Worm (Caenorhabditis elegans) whole organism, L2 larva: Measurements from ENCODE around the gene Y54F10BM.6.

Experiments used
- C34F6.9 ChIP-seq: fragments of 150-350 bp; optimal IDR thresholded peaks from 2 replicates; lab custom pipeline; 2014; ENCODE audit warnings: missing biosample characterization, missing genetic modification characterization
- F13H6.1 ChIP-seq: sonication (generic microtip); optimal IDR thresholded peaks from 2 replicates; lab custom pipeline; 2016; ENCODE audit warnings: missing genetic modification characterization, missing compliant biosample characterization
- ZK546.5 ChIP-seq: sonication (generic microtip); optimal IDR thresholded peaks from 2 replicates; lab custom pipeline; 2017; ENCODE audit warnings: missing biosample characterization, missing genetic modification characterization
- alr-1 ChIP-seq: fragments of 150-350 bp; optimal IDR thresholded peaks from 2 replicates; lab custom pipeline; 2014; ENCODE audit warnings: missing biosample characterization, missing genetic modification characterization
- aly-2 ChIP-seq: fragments of 150-350 bp; optimal IDR thresholded peaks from 2 replicates; lab custom pipeline; 2014; ENCODE audit warnings: missing biosample characterization, missing genetic modification characterization
- ama-1 ChIP-seq: fragments of 150-350 bp; optimal IDR thresholded peaks from 2 replicates; lab custom pipeline; 2018; ENCODE audit warnings: inconsistent platforms
- blmp-1 ChIP-seq: sonication (generic microtip); optimal IDR thresholded peaks from 2 replicates; lab custom pipeline; 2017; ENCODE audit warnings: missing genetic modification characterization, mild to moderate bottlenecking, missing compliant biosample characterization, antibody characterized with exemption, moderate library complexity; ENCODE audit not compliant: insufficient read depth
- ceh-16 ChIP-seq: fragments of 150-350 bp; optimal IDR thresholded peaks from 2 replicates; lab custom pipeline; 2014; ENCODE audit warnings: missing biosample characterization, missing genetic modification characterization
- ceh-82 ChIP-seq: fragments of 150-350 bp; optimal IDR thresholded peaks from 2 replicates; lab custom pipeline; 2014; ENCODE audit warnings: missing biosample characterization, missing genetic modification characterization
- crh-2 ChIP-seq: sonication (generic microtip); optimal IDR thresholded peaks from 2 replicates; lab custom pipeline; 2017; ENCODE audit warnings: missing biosample characterization, missing genetic modification characterization
- egl-27 ChIP-seq: sonication (generic microtip); optimal IDR thresholded peaks from 3 replicates; lab custom pipeline; 2017; ENCODE audit warnings: missing biosample characterization, missing genetic modification reagents, missing genetic modification characterization
- elt-3 ChIP-seq: sonication (generic microtip); optimal IDR thresholded peaks from 2 replicates; lab custom pipeline; 2017; ENCODE audit warnings: missing biosample characterization, missing genetic modification characterization
- fos-1 ChIP-seq: fragments of 150-350 bp; optimal IDR thresholded peaks from 2 replicates; lab custom pipeline; 2014; ENCODE audit warnings: missing biosample characterization, missing genetic modification characterization
- gmeb-1 ChIP-seq: fragments of 150-350 bp; optimal IDR thresholded peaks from 2 replicates; lab custom pipeline; 2014; ENCODE audit warnings: missing biosample characterization, missing genetic modification characterization
- lin-11 ChIP-seq: fragments of 150-350 bp; sonication (generic microtip); optimal IDR thresholded peaks from 2 replicates; lab custom pipeline; 2014; ENCODE audit warnings: missing biosample characterization, missing genetic modification characterization, inconsistent platforms, mixed read lengths
- lin-39 ChIP-seq: fragments of 150-350 bp; optimal IDR thresholded peaks from 2 replicates; lab custom pipeline; 2014; ENCODE audit warnings: missing biosample characterization, missing genetic modification reagents, missing genetic modification characterization
- lsy-2 ChIP-seq, 2 experiments: fragments of 150-350 bp in 1 of 2; sonication (generic microtip) in 1 of 2; optimal IDR thresholded peaks; 2 replicates each; lab custom pipeline; 2014 to 2017; ENCODE audit warnings: missing biosample characterization in 2 of 2, missing genetic modification characterization in 2 of 2
- mab-5 ChIP-seq: fragments of 150-350 bp; optimal IDR thresholded peaks from 2 replicates; lab custom pipeline; 2014; ENCODE audit warnings: missing biosample characterization, missing genetic modification characterization
- mdl-1 ChIP-seq, 2 experiments: fragments of 150-350 bp in 1 of 2; sonication (generic microtip) in 1 of 2; optimal IDR thresholded peaks; 2 replicates each; lab custom pipeline; 2017; ENCODE audit warnings: missing biosample characterization in 2 of 2, missing genetic modification characterization in 2 of 2
- nhr-11 ChIP-seq: fragments of 150-350 bp; optimal IDR thresholded peaks from 2 replicates; lab custom pipeline; 2014; ENCODE audit warnings: missing biosample characterization, missing genetic modification characterization
- nhr-12 ChIP-seq: fragments of 150-350 bp; optimal IDR thresholded peaks from 2 replicates; lab custom pipeline; 2014; ENCODE audit warnings: missing biosample characterization, missing genetic modification characterization
- nhr-129 ChIP-seq: fragments of 150-350 bp; optimal IDR thresholded peaks from 2 replicates; lab custom pipeline; 2014; ENCODE audit warnings: missing biosample characterization, missing genetic modification characterization
- nhr-21 ChIP-seq: fragments of 150-350 bp; optimal IDR thresholded peaks from 2 replicates; lab custom pipeline; 2014; ENCODE audit warnings: missing biosample characterization, missing genetic modification characterization
- nhr-6 ChIP-seq: fragments of 150-350 bp; optimal IDR thresholded peaks from 2 replicates; lab custom pipeline; 2014; ENCODE audit warnings: missing biosample characterization, missing genetic modification characterization
- peb-1 ChIP-seq: fragments of 150-350 bp; optimal IDR thresholded peaks from 2 replicates; lab custom pipeline; 2014; ENCODE audit warnings: missing biosample characterization, missing genetic modification characterization
- skn-1 ChIP-seq: sonication (generic microtip); optimal IDR thresholded peaks from 2 replicates; lab custom pipeline; 2017; ENCODE audit warnings: missing biosample characterization, missing genetic modification characterization
- sma-9 ChIP-seq, 2 experiments: fragments of 150-350 bp in 1 of 2; sonication (generic microtip) in 1 of 2; optimal IDR thresholded peaks; 2 replicates each; lab custom pipeline; 2014 to 2016; ENCODE audit warnings: missing genetic modification characterization in 2 of 2, mild to moderate bottlenecking in 1 of 2, missing biosample characterization in 1 of 2, missing compliant biosample characterization in 1 of 2, missing genetic modification reagents in 1 of 2, moderate library complexity in 1 of 2
- snpc-4 ChIP-seq: fragments of 150-350 bp; optimal IDR thresholded peaks from 2 replicates; lab custom pipeline; 2014; ENCODE audit warnings: missing biosample characterization, missing genetic modification characterization
- unc-39 ChIP-seq: fragments of 150-350 bp; optimal IDR thresholded peaks from 2 replicates; lab custom pipeline; 2014; ENCODE audit warnings: missing biosample characterization, missing genetic modification characterization
- unc-55 ChIP-seq: fragments of 150-350 bp; sonication (generic microtip); optimal IDR thresholded peaks from 3 replicates; lab custom pipeline; 2014; ENCODE audit warnings: missing biosample characterization, missing genetic modification reagents, missing genetic modification characterization
- unc-62 ChIP-seq: fragments of 150-350 bp; optimal IDR thresholded peaks from 2 replicates; lab custom pipeline; 2014; ENCODE audit warnings: missing biosample characterization, missing genetic modification reagents, missing genetic modification characterization
- ztf-1 ChIP-seq: fragments of 200-800 bp; sonication (Bioruptor generic); conservative IDR thresholded peaks from 2 replicates; pipeline ENCODE4 v1.3.6; 2022; ENCODE audit warnings: missing genetic modification characterization, missing compliant biosample characterization

The Y54F10BM.6 gene

DNA sequence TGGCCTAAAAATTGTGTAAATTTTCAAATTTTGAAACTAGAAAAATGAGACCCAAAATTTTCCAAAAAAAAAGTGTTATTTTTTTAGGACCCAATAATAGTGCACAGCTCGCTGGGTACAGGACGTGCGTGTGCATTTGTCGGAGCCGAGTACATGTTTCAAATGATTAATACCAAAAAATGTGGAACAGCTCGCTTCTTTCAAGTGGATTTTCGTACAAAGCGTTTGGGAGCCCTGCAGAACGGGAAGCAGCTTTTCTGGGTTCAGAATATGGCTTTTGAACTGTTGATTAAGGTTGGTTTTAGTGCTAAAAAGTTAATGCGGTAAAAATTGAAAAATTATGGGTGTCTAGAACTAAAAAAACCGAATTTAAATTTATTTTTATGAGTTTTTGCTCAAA, 25.2 kb downstream of the Y54F10BM.6 start:
- TF ChIP-seq C34F6.9 (tag; lab: Kevin White, UChicago) (no peak), aly-2 (tag; lab: Kevin White, UChicago) (no peak), alr-1 (tag; lab: Kevin White, UChicago) (no peak), blmp-1 (tag; lab: Kevin White, UChicago) (no peak), nhr-11 (no peak), elt-3 (tag; lab: Kevin White, UChicago) (no peak), egl-27 (no peak), ceh-82 (tag; lab: Kevin White, UChicago) (no peak), ztf-1 (GFP tag; lab: Robert Waterston, UW) (no peak)

DNA sequence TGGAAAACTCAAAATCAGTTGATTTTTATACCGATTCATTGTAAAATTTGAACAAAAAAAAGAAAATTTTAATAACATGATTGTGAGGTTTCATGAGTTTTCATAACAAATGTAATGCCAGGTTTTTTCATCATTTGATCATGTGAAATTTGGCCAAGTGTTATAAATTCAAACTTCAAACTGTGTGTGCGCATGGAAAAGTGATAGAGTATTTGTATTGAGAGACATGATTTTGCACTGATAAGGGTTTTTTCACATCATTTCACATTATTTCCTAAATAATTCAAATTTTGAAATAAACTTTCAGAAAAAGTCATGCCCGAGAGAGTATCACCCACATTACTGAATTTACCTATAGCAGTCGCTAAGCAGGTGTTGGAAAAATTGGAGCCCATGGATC, 28.1 kb downstream of the Y54F10BM.6 start, which contains the start of gene fbxa-219:
TSS of gene fbxa-219 (plus strand) at position 277 of the 400 bp plus-strand sequence.
- TF ChIP-seq ceh-82 (tag; lab: Kevin White, UChicago) (no peak), fos-1 (tag; lab: Kevin White, UChicago) (peak; percentile 13), mab-5 (no peak), unc-39 (no peak), unc-62 (GFP tag; lab: Kevin White, UChicago) (no peak), ceh-16 (tag; lab: Kevin White, UChicago) (no peak), crh-2 (tag; lab: Kevin White, UChicago) (peak; percentile 7)

DNA sequence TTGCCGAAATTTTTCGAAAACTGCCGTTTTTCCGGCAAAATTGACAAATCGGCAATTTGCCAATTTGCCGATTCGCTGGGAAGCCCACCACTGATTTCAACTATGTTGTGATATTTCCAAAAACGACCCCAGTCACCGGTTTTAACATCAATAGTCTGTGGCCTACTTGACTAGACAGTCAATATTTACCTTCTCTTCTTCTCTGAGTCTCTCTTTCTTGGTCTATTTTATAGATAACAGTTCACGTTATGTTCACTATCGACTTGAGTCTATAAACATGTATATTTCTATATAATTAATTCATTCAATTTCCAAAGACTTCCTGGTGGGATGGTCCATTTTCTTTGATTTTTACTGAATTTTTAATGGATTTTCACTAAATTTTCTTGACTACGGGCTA, 31.7 kb downstream of the Y54F10BM.6 start:
- peak; percentile 12 for TF ChIP-seq sma-9 (GFP tag; optimal IDR thresholded peaks at IDR 0.05; lab: Kevin White, UChicago)
- no peak for TF ChIP-seq sma-9 (tag; optimal IDR thresholded peaks at IDR 0.05; lab: Kevin White, UChicago)
- TF ChIP-seq blmp-1 (tag; lab: Kevin White, UChicago) = no peak
- peak; percentile 16 for TF ChIP-seq fos-1 (tag; lab: Kevin White, UChicago)
- TF ChIP-seq, all 48 proteins: peak for 2

DNA sequence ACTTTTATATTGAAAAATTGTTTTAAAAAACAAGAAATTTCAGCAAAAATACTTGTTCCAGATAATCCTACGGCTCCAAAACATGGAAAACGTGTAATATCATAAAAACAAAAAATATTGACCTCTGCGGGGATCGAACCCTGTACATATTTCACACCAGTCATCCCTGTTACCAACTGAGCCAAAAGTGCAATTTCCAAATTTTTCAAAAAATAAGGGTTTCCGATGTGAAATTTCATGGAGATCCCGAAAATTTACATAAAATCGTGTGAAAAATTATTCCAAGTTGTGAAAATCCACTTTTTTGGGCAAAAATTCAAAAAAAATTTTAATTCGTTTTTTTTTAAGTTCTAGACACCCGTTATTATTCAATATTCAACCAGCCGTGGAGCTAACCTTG, 41.1 kb downstream of the Y54F10BM.6 start:
- TF ChIP-seq egl-27 = no peak
- TF ChIP-seq ceh-16 (tag; lab: Kevin White, UChicago) = no peak
- TF ChIP-seq snpc-4 (tag; lab: Kevin White, UChicago) = no peak
- TF ChIP-seq unc-55 = no peak
- no peak for TF ChIP-seq crh-2 (tag; lab: Kevin White, UChicago)
- TF ChIP-seq mdl-1 (tag; optimal IDR thresholded peaks at IDR 0.05; lab: Kevin White, UChicago) = no peak
- no peak for TF ChIP-seq skn-1
- TF ChIP-seq ztf-1 (GFP tag; lab: Robert Waterston, UW) = no peak
- no peak for TF ChIP-seq gmeb-1 (tag; lab: Kevin White, UChicago)
- no peak for TF ChIP-seq lin-39 (tag; lab: Kevin White, UChicago)
- no peak for TF ChIP-seq nhr-21 (tag; lab: Kevin White, UChicago)
- no peak for TF ChIP-seq ama-1 (lab: Kevin White, UChicago)
- TF ChIP-seq fos-1 (tag; lab: Kevin White, UChicago) = no peak
- no peak for TF ChIP-seq F13H6.1 (tag; lab: Kevin White, UChicago)
- no peak for TF ChIP-seq nhr-6
- no peak for TF ChIP-seq elt-3 (tag; lab: Kevin White, UChicago)

DNA sequence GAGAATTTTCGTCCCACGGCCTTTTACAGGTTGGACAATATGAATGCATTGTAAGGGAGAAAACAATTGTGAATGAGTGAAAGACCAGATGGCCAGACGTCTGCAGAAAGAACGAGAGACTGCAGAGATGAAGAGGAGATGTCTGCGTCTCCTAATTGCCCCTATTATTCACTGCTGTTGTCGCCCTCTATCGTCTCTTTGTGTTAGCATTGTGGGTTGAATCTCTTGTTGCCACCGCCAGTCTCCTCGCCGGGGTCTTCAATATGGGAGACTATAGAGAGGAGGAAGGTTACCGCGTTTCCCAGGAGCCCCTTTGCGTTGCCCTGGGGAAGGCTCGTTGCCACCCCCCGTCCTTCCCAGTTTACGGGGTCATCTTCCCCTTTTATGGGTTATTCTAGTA, 41.8 kb downstream of the Y54F10BM.6 start, which contains the start of gene Y54F10BM.9:
TSS of gene Y54F10BM.9 (minus strand) at position 61 of the 400 bp plus-strand sequence.
- TF ChIP-seq unc-55 (peak; percentile 70), lsy-2 (tag; optimal IDR thresholded peaks at IDR 0.05; lab: Kevin White, UChicago) (peak in 1 of 2 experiments; percentile 38), C34F6.9 (tag; lab: Kevin White, UChicago) (peak; percentile 47), nhr-129 (peak; percentile 59), nhr-21 (tag; lab: Kevin White, UChicago) (no peak), unc-62 (GFP tag; lab: Kevin White, UChicago) (no peak), lin-11 (tag; lab: Kevin White, UChicago) (peak; percentile 47), peb-1 (no peak)
- TF ChIP-seq, all 48 proteins: peak for 5

DNA sequence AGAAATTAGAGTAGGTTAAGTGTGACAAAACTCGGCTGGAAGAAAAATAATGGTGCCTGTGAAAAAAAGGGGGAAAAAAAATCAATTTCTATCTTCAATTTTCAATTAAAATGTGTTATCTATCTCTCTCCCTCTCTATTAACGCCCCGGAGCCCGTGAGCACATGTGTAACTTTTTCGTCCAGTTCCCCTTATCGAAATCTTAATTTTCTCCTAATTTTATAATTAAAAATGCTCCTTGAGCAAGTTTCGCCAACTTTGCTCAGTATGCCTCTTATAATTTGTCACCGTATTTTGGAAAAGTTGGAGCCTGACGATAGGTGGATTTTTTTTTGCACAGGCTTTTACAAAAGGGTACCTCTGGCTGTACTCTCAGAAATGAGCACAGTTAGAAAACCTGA, 45.0 kb downstream of the Y54F10BM.6 start, which contains the start of the genes fbxa-1 and Y54F10BM.20:
TSS of gene fbxa-1 (minus strand) at position 101 of the 400 bp plus-strand sequence.
TSS of gene Y54F10BM.20 (plus strand) at position 231 of the 400 bp plus-strand sequence.
- TF ChIP-seq nhr-12 (tag; lab: Kevin White, UChicago) (no peak), nhr-11 (no peak), ZK546.5 (tag; lab: Kevin White, UChicago) (no peak), unc-55 (no peak), crh-2 (tag; lab: Kevin White, UChicago) (no peak), peb-1 (no peak)
